Worm (Caenorhabditis elegans): Measurements from ENCODE around the gene famk-1.

- TF ChIP-seq F22D6.2 (tag; optimal IDR thresholded peaks at IDR 0.05) (no peak), nfya-2 (GFP tag; IDR thresholded peaks at IDR 0.05) (no peak), F57A8.1 (GFP tag; optimal IDR thresholded peaks at IDR 0.05) (no peak), F57C9.4 (tag; optimal IDR thresholded peaks at IDR 0.05) (no peak), him-1 (tag; optimal IDR thresholded peaks at IDR 0.05) (no peak), T07F8.4 (tag; optimal IDR thresholded peaks at IDR 0.05) (no peak), ceh-58 (GFP tag; IDR thresholded peaks at IDR 0.05) (no peak), ama-1 (optimal IDR thresholded peaks at IDR 0.05) (no peak), ama-1 (GFP tag; optimal IDR thresholded peaks at IDR 0.05) (no peak), madf-6 (GFP tag; IDR thresholded peaks at IDR 0.05) (no peak), nfya-1 (tag; optimal IDR thresholded peaks at IDR 0.05; ENCODE audit: borderline replicate concordance, insufficient read depth) (no peak), madf-10 (tag; optimal IDR thresholded peaks at IDR 0.05) (no peak), ztf-6 (GFP tag; IDR thresholded peaks at IDR 0.05) (no peak), unc-62 (GFP tag; optimal IDR thresholded peaks at IDR 0.05) (no peak), bed-1 (GFP tag; IDR thresholded peaks at IDR 0.05) (no peak)
Measured at ce11 chrX:15170958-15171357, 42.1 kb downstream of the famk-1 start.

All from whole organism, young adult.